Fruit fly (Drosophila melanogaster) whole organism, embryonic: ENCODE results near the gene CG32537.

Experiments
- Awh ChIP-seq: fragments of 200-800 bp; sonication (Bioruptor generic); IDR thresholded peaks from 2 replicates; pipeline ENCODE4, ENCODE4 v1.3.6; 2022; ENCODE audit warnings: missing biosample characterization, missing genetic modification characterization
- CG10366 ChIP-seq: fragments of 200-800 bp; sonication (Bioruptor generic); IDR thresholded peaks from 2 replicates; pipeline ENCODE4 v1.3.6; 2022; ENCODE audit warnings: missing biosample characterization, missing genetic modification characterization
- CG11247 ChIP-seq: fragments of 200-800 bp; sonication (Bioruptor generic); IDR thresholded peaks from 2 replicates; pipeline ENCODE4 v1.3.6; 2022; ENCODE audit warnings: missing biosample characterization, missing genetic modification characterization
- CG1529 ChIP-seq: fragments of 200-800 bp; sonication (Bioruptor generic); optimal IDR thresholded peaks from 3 replicates; lab custom pipeline; 2018; ENCODE audit warnings: missing biosample characterization, missing genetic modification characterization
- CG15514 ChIP-seq: fragments of 200-800 bp; sonication (Bioruptor generic); optimal IDR thresholded peaks from 3 replicates; lab custom pipeline; 2017; ENCODE audit warnings: missing biosample characterization, missing genetic modification characterization, mild to moderate bottlenecking, moderate library complexity, missing genetic modification reagents
- CG16815 ChIP-seq: fragments of 200-800 bp; sonication (Bioruptor generic); optimal IDR thresholded peaks from 3 replicates; lab custom pipeline; 2017; ENCODE audit warnings: missing biosample characterization, mild to moderate bottlenecking, missing genetic modification characterization
- CG17568 ChIP-seq: fragments of 200-800 bp; sonication (Bioruptor generic); optimal IDR thresholded peaks from 2 replicates; lab custom pipeline; 2018; ENCODE audit warnings: missing biosample characterization, mild to moderate bottlenecking, missing genetic modification characterization, moderate library complexity
- CG17612 ChIP-seq: fragments of 200-800 bp; sonication (Bioruptor generic); IDR thresholded peaks from 2 replicates; pipeline ENCODE4 v1.3.6; 2022; ENCODE audit warnings: missing biosample characterization, missing genetic modification characterization
- CG17802 ChIP-seq: fragments of 200-800 bp; sonication (Bioruptor generic); optimal IDR thresholded peaks from 2 replicates; lab custom pipeline; 2018; ENCODE audit warnings: missing biosample characterization, mild to moderate bottlenecking, missing genetic modification characterization, moderate library complexity
- CG30020 ChIP-seq: fragments of 200-800 bp; optimal IDR thresholded peaks from 2 replicates; lab custom pipeline; 2019; ENCODE audit warnings: missing biosample characterization, mild to moderate bottlenecking, missing genetic modification characterization, moderate library complexity
- CG3065 ChIP-seq: fragments of 200-800 bp; sonication (Bioruptor generic); optimal IDR thresholded peaks from 2 replicates; lab custom pipeline; 2016; ENCODE audit warnings: missing biosample characterization, missing genetic modification characterization
- CG3847 ChIP-seq: fragments of 200-800 bp; sonication (Bioruptor generic); IDR thresholded peaks from 2 replicates; pipeline ENCODE4 v1.3.6; 2022; ENCODE audit warnings: missing biosample characterization, missing genetic modification characterization
- CG42726 ChIP-seq: fragments of 200-800 bp; sonication (Bioruptor generic); IDR thresholded peaks from 2 replicates; pipeline ENCODE4 v1.3.6; 2022; ENCODE audit warnings: missing biosample characterization, missing genetic modification characterization; ENCODE audit not compliant: partially characterized antibody
- CG4328 ChIP-seq: fragments of 200-800 bp; sonication (Bioruptor generic); optimal IDR thresholded peaks from 3 replicates; lab custom pipeline; 2017; ENCODE audit warnings: missing biosample characterization, missing genetic modification reagents, missing genetic modification characterization
- CG4707 ChIP-seq: fragments of 200-800 bp; sonication (Bioruptor generic); optimal IDR thresholded peaks from 2 replicates; lab custom pipeline; 2018; ENCODE audit warnings: missing biosample characterization, mild to moderate bottlenecking, missing genetic modification characterization, moderate library complexity
- CG5180 ChIP-seq: fragments of 200-800 bp; sonication (Bioruptor generic); optimal IDR thresholded peaks from 3 replicates; lab custom pipeline; 2017; ENCODE audit warnings: missing biosample characterization, missing genetic modification characterization, mild to moderate bottlenecking, moderate library complexity, missing genetic modification reagents
- CG7372 ChIP-seq: fragments of 200-800 bp; sonication (Bioruptor generic); IDR thresholded peaks from 2 replicates; pipeline ENCODE4 v1.3.6; 2022; ENCODE audit warnings: missing biosample characterization, missing genetic modification characterization
- CG8290 ChIP-seq, 3 experiments: fragments of 200-800 bp; sonication (Bioruptor generic); optimal IDR thresholded peaks; 2 replicates each; lab custom pipeline; 2016 to 2019; ENCODE audit warnings: missing biosample characterization in 3 of 3, missing genetic modification characterization in 3 of 3, mild to moderate bottlenecking in 2 of 3, moderate library complexity in 1 of 3
- CG8388 ChIP-seq: fragments of 200-800 bp; sonication (Bioruptor generic); optimal IDR thresholded peaks from 2 replicates; lab custom pipeline; 2019; ENCODE audit warnings: missing biosample characterization, mild to moderate bottlenecking, missing genetic modification characterization, moderate library complexity
- CG8924 ChIP-seq: fragments of 200-800 bp; optimal IDR thresholded peaks from 3 replicates; lab custom pipeline; 2019; ENCODE audit warnings: missing biosample characterization, mild to moderate bottlenecking, missing genetic modification characterization, moderate library complexity
- Dip2 ChIP-seq: fragments of 200-800 bp; sonication (Bioruptor generic); IDR thresholded peaks from 2 replicates; pipeline ENCODE4 v1.3.6; 2022; ENCODE audit warnings: missing biosample characterization, missing genetic modification characterization
- Dp ChIP-seq: fragments of 200-800 bp; sonication (Bioruptor generic); optimal IDR thresholded peaks from 2 replicates; lab custom pipeline; 2018; ENCODE audit warnings: missing biosample characterization, mild to moderate bottlenecking, missing genetic modification characterization, moderate library complexity
- Gug ChIP-seq: fragments of 200-800 bp; sonication (Bioruptor generic); IDR thresholded peaks from 4 replicates; pipeline ENCODE4 v1.3.6; 2022; ENCODE audit warnings: missing biosample characterization, missing genetic modification characterization
- H2.0 ChIP-seq: fragments of 200-800 bp; sonication (Bioruptor generic); IDR thresholded peaks from 2 replicates; pipeline ENCODE4 v1.3.6; 2022; ENCODE audit warnings: missing biosample characterization, missing genetic modification characterization
- HLH4C ChIP-seq: fragments of 200-800 bp; sonication (Bioruptor generic); IDR thresholded peaks from 3 replicates; pipeline ENCODE4 v1.3.6; 2022; ENCODE audit warnings: missing biosample characterization, missing genetic modification characterization; ENCODE audit not compliant: partially characterized antibody
- HLHmδ ChIP-seq: fragments of 200-800 bp; sonication (Bioruptor generic); optimal IDR thresholded peaks from 2 replicates; lab custom pipeline; 2018; ENCODE audit warnings: missing biosample characterization, mild to moderate bottlenecking, missing genetic modification characterization, moderate library complexity
- Hand ChIP-seq: fragments of 200-800 bp; sonication (Bioruptor generic); optimal IDR thresholded peaks from 2 replicates; lab custom pipeline; 2017; ENCODE audit warnings: mild to moderate bottlenecking, missing biosample characterization, missing genetic modification reagents, missing genetic modification characterization
- Hey ChIP-seq: fragments of 200-800 bp; sonication (Bioruptor generic); optimal IDR thresholded peaks from 3 replicates; lab custom pipeline; 2018; ENCODE audit warnings: missing biosample characterization, mild to moderate bottlenecking, missing genetic modification characterization
- Hr51 ChIP-seq, 2 experiments: fragments of 200-800 bp; sonication (Bioruptor generic); optimal IDR thresholded peaks; 2 replicates in 1 of 2; 3 replicates in 1 of 2; lab custom pipeline; 2016 to 2018; ENCODE audit warnings: missing biosample characterization in 2 of 2, missing genetic modification characterization in 2 of 2, mild to moderate bottlenecking in 1 of 2, moderate library complexity in 1 of 2
- Max ChIP-seq: fragments of 200-800 bp; sonication (Bioruptor generic); optimal IDR thresholded peaks from 2 replicates; lab custom pipeline; 2016; ENCODE audit warnings: missing biosample characterization, mild to moderate bottlenecking, missing genetic modification characterization
- Meics ChIP-seq: fragments of 200-800 bp; sonication (Bioruptor generic); optimal IDR thresholded peaks from 2 replicates; lab custom pipeline; 2017; ENCODE audit warnings: missing biosample characterization, mild to moderate bottlenecking, missing genetic modification characterization
- Xrp1 ChIP-seq: fragments of 200-800 bp; sonication (Bioruptor generic); IDR thresholded peaks from 2 replicates; pipeline ENCODE4 v1.3.6; 2022; ENCODE audit warnings: missing biosample characterization, missing genetic modification characterization
- ap ChIP-seq: fragments of 200-800 bp; sonication (Bioruptor generic); IDR thresholded peaks from 2 replicates; pipeline ENCODE4 v1.3.6; 2022; ENCODE audit warnings: missing biosample characterization, missing genetic modification characterization
- ash1 ChIP-seq: fragments of 200-800 bp; sonication (Bioruptor generic); optimal IDR thresholded peaks from 2 replicates; lab custom pipeline; 2018; ENCODE audit warnings: missing biosample characterization, mild to moderate bottlenecking, missing genetic modification characterization
- eyg ChIP-seq: fragments of 200-800 bp; sonication (Bioruptor generic); optimal IDR thresholded peaks from 3 replicates; lab custom pipeline; 2016; ENCODE audit warnings: missing biosample characterization, missing genetic modification characterization
- fru ChIP-seq: fragments of >200 bp; optimal IDR thresholded peaks from 2 replicates; lab custom pipeline; 2017
- gcm ChIP-seq: fragments of 200-800 bp; sonication (Bioruptor generic); optimal IDR thresholded peaks from 2 replicates; lab custom pipeline; 2019; ENCODE audit warnings: missing biosample characterization, mild to moderate bottlenecking, missing genetic modification characterization, moderate library complexity
- kah ChIP-seq: fragments of 200-800 bp; sonication (Bioruptor generic); optimal IDR thresholded peaks from 2 replicates; lab custom pipeline; 2018; ENCODE audit warnings: missing biosample characterization, mild to moderate bottlenecking, missing genetic modification characterization
- mam ChIP-seq: fragments of 200-800 bp; sonication (Bioruptor generic); optimal IDR thresholded peaks from 3 replicates; lab custom pipeline; 2016; ENCODE audit warnings: missing biosample characterization, missing genetic modification characterization
- nmo ChIP-seq: fragments of 200-800 bp; sonication (Bioruptor generic); optimal IDR thresholded peaks from 2 replicates; lab custom pipeline; 2018; ENCODE audit warnings: missing biosample characterization, mild to moderate bottlenecking, missing genetic modification characterization, moderate library complexity
- oc ChIP-seq: fragments of 200-800 bp; sonication (Bioruptor generic); optimal IDR thresholded peaks from 2 replicates; lab custom pipeline; 2018; ENCODE audit warnings: missing biosample characterization, mild to moderate bottlenecking, missing genetic modification characterization, moderate library complexity
- schlank ChIP-seq: fragments of 200-800 bp; sonication (Bioruptor generic); optimal IDR thresholded peaks from 2 replicates; lab custom pipeline; 2018; ENCODE audit warnings: missing biosample characterization, mild to moderate bottlenecking, missing genetic modification characterization
- sens ChIP-seq: fragments of 200-800 bp; sonication (Bioruptor generic); peaks from one replicate; lab custom pipeline; 2016; ENCODE audit warnings: missing biosample characterization, missing genetic modification characterization
- slou ChIP-seq: fragments of 200-800 bp; sonication (Bioruptor generic); optimal IDR thresholded peaks from 3 replicates; lab custom pipeline; 2016; ENCODE audit warnings: missing biosample characterization, missing genetic modification characterization
- sob ChIP-seq: fragments of 200-800 bp; sonication (Bioruptor generic); IDR thresholded peaks from 2 replicates; pipeline ENCODE4 v1.3.6; 2022; ENCODE audit warnings: missing biosample characterization, missing genetic modification characterization
- tgo ChIP-seq: fragments of 200-800 bp; sonication (Bioruptor generic); IDR thresholded peaks from 3 replicates; pipeline ENCODE4 v1.3.6; 2022; ENCODE audit warnings: missing biosample characterization, missing genetic modification characterization
- tup ChIP-seq: fragments of 200-800 bp; sonication (Bioruptor generic); optimal IDR thresholded peaks from 2 replicates; lab custom pipeline; 2016; ENCODE audit warnings: missing biosample characterization, mild to moderate bottlenecking, missing genetic modification characterization, moderate library complexity
- vnd ChIP-seq: fragments of 200-800 bp; sonication (Bioruptor generic); IDR thresholded peaks from 3 replicates; pipeline ENCODE4 v1.3.6; 2022; ENCODE audit warnings: missing biosample characterization, missing genetic modification characterization; ENCODE audit not compliant: partially characterized antibody
- wdn ChIP-seq: fragments of 200-800 bp; sonication (Bioruptor generic); IDR thresholded peaks from 2 replicates; pipeline ENCODE4 v1.3.6; 2022; ENCODE audit warnings: missing biosample characterization, missing genetic modification characterization

Gene CG32537

DNA sequence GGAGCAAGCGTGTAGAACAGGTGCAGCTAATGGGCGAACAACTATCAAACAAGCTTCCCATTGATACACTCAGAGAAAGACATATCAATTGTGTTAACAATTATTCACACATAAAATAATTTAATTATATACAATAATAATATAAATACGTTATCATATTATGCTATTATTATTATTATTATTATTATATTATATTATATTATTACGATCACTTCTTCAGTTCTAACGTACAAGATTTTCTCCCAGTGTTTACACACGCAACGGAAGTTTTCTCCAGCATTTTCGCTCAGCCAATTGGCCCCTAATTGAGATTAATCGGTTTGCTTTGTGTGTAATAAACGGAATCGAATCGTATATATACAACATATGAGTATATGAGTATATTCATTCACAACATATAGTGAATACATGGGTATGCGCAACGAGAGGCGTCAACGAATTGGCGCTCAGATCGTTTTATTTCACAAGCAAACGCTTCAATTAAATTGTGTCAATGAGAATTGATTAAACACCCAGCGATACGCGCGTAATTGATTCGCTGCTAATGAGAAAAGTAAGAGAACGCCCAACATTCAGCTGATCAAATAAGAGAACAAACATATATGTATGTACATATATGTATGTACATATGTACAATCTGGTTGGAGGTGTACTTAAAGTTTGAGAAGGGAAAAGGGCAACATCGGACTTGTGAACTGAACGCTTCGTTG, 40.9 kb upstream of the CG32537 start (continued):
- peak; percentile 70 for TF ChIP-seq CG8388 (GFP tag; lab: Kevin White, UChicago)
- peak; percentile 71 for TF ChIP-seq Hand
- no peak for TF ChIP-seq mam (GFP tag; lab: Kevin White, UChicago)
- TF ChIP-seq CG16815 (GFP tag; lab: Kevin White, UChicago) = no peak
- TF ChIP-seq kah = peak; percentile 38
- TF ChIP-seq tgo (GFP tag; lab: Robert Waterston, UW) = peak; percentile 69
- TF ChIP-seq slou (GFP tag; lab: Kevin White, UChicago) = no peak
- peak; percentile 34; the same call in 1 of the 2 replicates for TF ChIP-seq H2.0 (GFP tag; lab: Robert Waterston, UW)
- TF ChIP-seq CG10366 (GFP tag; lab: Robert Waterston, UW) = peak; percentile 27; the same call in 1 of the 2 replicates
- TF ChIP-seq HLH4C (GFP tag; lab: Robert Waterston, UW) = no peak
- no peak for TF ChIP-seq CG17802 (tag; lab: Kevin White, UChicago)
- TF ChIP-seq wdn (GFP tag; lab: Robert Waterston, UW) = no peak
- 0 out of 2 replicates have a peak, but pooled peaks have one; percentile 28 for TF ChIP-seq ap (GFP tag; lab: Robert Waterston, UW)
- TF ChIP-seq CG4328 (GFP tag; lab: Kevin White, UChicago) = peak; percentile 19
- no peak for TF ChIP-seq CG7372
- TF ChIP-seq CG1529 = peak; percentile 36
- TF ChIP-seq gcm (GFP tag; lab: Kevin White, UChicago) = peak; percentile 57
- TF ChIP-seq Dip2 = no peak
- no peak for TF ChIP-seq schlank (tag; lab: Kevin White, UChicago)
- peak; percentile 64 for TF ChIP-seq sob (GFP tag; lab: Robert Waterston, UW)
- TF ChIP-seq tup (GFP tag; lab: Kevin White, UChicago) = no peak
- no peak for TF ChIP-seq CG42726 (GFP tag; lab: Robert Waterston, UW)
- TF ChIP-seq CG11247 (GFP tag; lab: Robert Waterston, UW) = 0 out of 2 replicates have a peak, but pooled peaks have one; percentile 17
- TF ChIP-seq CG15514 (GFP tag; lab: Kevin White, UChicago) = peak; percentile 30
- no peak for TF ChIP-seq CG4707
- TF ChIP-seq CG5180 (GFP tag; lab: Kevin White, UChicago) = no peak
- TF ChIP-seq Awh (GFP tag; lab: Robert Waterston, UW) = 0 out of 2 replicates have a peak, but pooled peaks have one; percentile 18
- peak; percentile 73 for TF ChIP-seq Meics
- no peak for TF ChIP-seq vnd (GFP tag; lab: Robert Waterston, UW)
- no peak for TF ChIP-seq HLHmδ
- no peak for TF ChIP-seq CG17568 (GFP tag; lab: Kevin White, UChicago)
- peak; percentile 41 for TF ChIP-seq CG3847 (GFP tag; lab: Robert Waterston, UW)
- TF ChIP-seq Gug (GFP tag; lab: Robert Waterston, UW) = no peak
- no peak for TF ChIP-seq ash1 (GFP tag; lab: Kevin White, UChicago)
- TF ChIP-seq nmo (GFP tag; lab: Kevin White, UChicago) = peak; percentile 68
- TF ChIP-seq eyg (GFP tag; lab: Kevin White, UChicago) = no peak
- TF ChIP-seq Max = peak; percentile 16
- TF ChIP-seq Dp = no peak
- peak; percentile 80 for TF ChIP-seq CG8924 (tag; lab: Kevin White, UChicago)
- no peak for TF ChIP-seq CG17612 (GFP tag; lab: Robert Waterston, UW)
- TF ChIP-seq CG30020 = peak; percentile 13
- no peak for TF ChIP-seq fru (lab: Kevin White, UChicago)
- peak; percentile 7 for TF ChIP-seq oc (tag; lab: Kevin White, UChicago)
- no peak for TF ChIP-seq Hey (tag; lab: Kevin White, UChicago)
- TF ChIP-seq sens (GFP tag; lab: Kevin White, UChicago) = no peak
- TF ChIP-seq Xrp1 (GFP tag; lab: Robert Waterston, UW) = 0 out of 2 replicates have a peak, but pooled peaks have one; percentile 30
- no peak for TF ChIP-seq CG8290 (GFP tag; optimal IDR thresholded peaks at IDR 0.05; lab: Kevin White, UChicago)
- no peak for TF ChIP-seq CG8290 (tag; optimal IDR thresholded peaks at IDR 0.05; lab: Kevin White, UChicago)
- no peak for TF ChIP-seq CG3065 (GFP tag; lab: Kevin White, UChicago)
- TF ChIP-seq Hr51 (GFP tag; optimal IDR thresholded peaks at IDR 0.05; lab: Kevin White, UChicago) = peak in 1 of 2 experiments; percentile 80
